Worm (Caenorhabditis elegans) whole organism, L3 larva: ENCODE measurements around the gene lin-26.

Experiments used
- aly-2 ChIP-seq: fragments of 150-350 bp; optimal IDR thresholded peaks from 2 replicates; lab custom pipeline; 2014; ENCODE audit warnings: missing biosample characterization, missing genetic modification characterization
- ama-1 ChIP-seq: fragments of 150-350 bp; optimal IDR thresholded peaks from 2 replicates; lab custom pipeline; 2018
- ceh-16 ChIP-seq: sonication (generic microtip); optimal IDR thresholded peaks from 2 replicates; lab custom pipeline; 2017; ENCODE audit warnings: missing biosample characterization, missing genetic modification characterization
- ceh-28 ChIP-seq: fragments of 150-350 bp; optimal IDR thresholded peaks from 2 replicates; lab custom pipeline; 2014; ENCODE audit warnings: missing biosample characterization, missing genetic modification reagents, missing genetic modification characterization
- ceh-82 ChIP-seq: fragments of 150-350 bp; optimal IDR thresholded peaks from 2 replicates; lab custom pipeline; 2014; ENCODE audit warnings: missing biosample characterization, missing genetic modification characterization
- ceh-9 ChIP-seq: sonication (generic microtip); optimal IDR thresholded peaks from 2 replicates; lab custom pipeline; 2018; ENCODE audit warnings: missing biosample characterization, missing genetic modification characterization
- elt-1 ChIP-seq: fragments of 150-350 bp; optimal IDR thresholded peaks from 2 replicates; lab custom pipeline; 2014; ENCODE audit warnings: missing biosample characterization, missing genetic modification characterization
- elt-2 ChIP-seq: sonication (generic microtip); optimal IDR thresholded peaks from 2 replicates; lab custom pipeline; 2016; ENCODE audit warnings: missing genetic modification reagents, mild to moderate bottlenecking, missing genetic modification characterization, missing compliant biosample characterization
- elt-3 ChIP-seq, 3 experiments: fragments of 150-350 bp in 1 of 3; sonication (generic microtip) in 2 of 3; optimal IDR thresholded peaks; 2 replicates in 2 of 3; 4 replicates in 1 of 3; lab custom pipeline; 2014 to 2017; ENCODE audit warnings: missing biosample characterization in 3 of 3, missing genetic modification characterization in 3 of 3
- eor-1 ChIP-seq, 2 experiments: fragments of 150-350 bp; optimal IDR thresholded peaks; 2 replicates each; lab custom pipeline; 2014 to 2018; ENCODE audit warnings: missing biosample characterization in 2 of 2, missing genetic modification characterization in 2 of 2
- fkh-10 ChIP-seq: sonication (generic microtip); optimal IDR thresholded peaks from 2 replicates; lab custom pipeline; 2017; ENCODE audit warnings: missing biosample characterization, missing genetic modification reagents, missing genetic modification characterization
- fkh-2 ChIP-seq: fragments of 150-350 bp; optimal IDR thresholded peaks from 2 replicates; lab custom pipeline; 2014; ENCODE audit warnings: missing biosample characterization, missing genetic modification reagents, missing genetic modification characterization
- fos-1 ChIP-seq: fragments of 150-350 bp; optimal IDR thresholded peaks from 2 replicates; lab custom pipeline; 2014; ENCODE audit warnings: missing biosample characterization, missing genetic modification characterization
- hmg-11 ChIP-seq: sonication (generic microtip); optimal IDR thresholded peaks from 2 replicates; lab custom pipeline; 2016; ENCODE audit warnings: missing genetic modification characterization, missing compliant biosample characterization
- jun-1 ChIP-seq: fragments of 150-350 bp; optimal IDR thresholded peaks from 2 replicates; lab custom pipeline; 2014; ENCODE audit warnings: missing biosample characterization, missing genetic modification reagents, missing genetic modification characterization
- lin-15B ChIP-seq: fragments of 150-350 bp; optimal IDR thresholded peaks from 2 replicates; lab custom pipeline; 2014; ENCODE audit warnings: missing biosample characterization, missing genetic modification characterization
- lin-39 ChIP-seq: fragments of 150-350 bp; optimal IDR thresholded peaks from 2 replicates; lab custom pipeline; 2018; ENCODE audit warnings: missing biosample characterization, missing genetic modification reagents, missing genetic modification characterization
- lsy-12 ChIP-seq: sonication (generic microtip); optimal IDR thresholded peaks from 2 replicates; lab custom pipeline; 2016; ENCODE audit warnings: mild to moderate bottlenecking, missing genetic modification characterization, missing compliant biosample characterization
- mdl-1 ChIP-seq: fragments of 150-350 bp; optimal IDR thresholded peaks from 2 replicates; lab custom pipeline; 2014; ENCODE audit warnings: missing biosample characterization, missing genetic modification characterization
- nfya-1 ChIP-seq: sonication (generic microtip); optimal IDR thresholded peaks from 2 replicates; lab custom pipeline; 2017; ENCODE audit warnings: missing genetic modification characterization, mild to moderate bottlenecking, missing compliant biosample characterization, antibody characterized with exemption, moderate library complexity; ENCODE audit not compliant: insufficient read depth
- nhr-23 ChIP-seq: fragments of 150-350 bp; optimal IDR thresholded peaks from 2 replicates; lab custom pipeline; 2014; ENCODE audit warnings: missing biosample characterization, missing genetic modification reagents, missing genetic modification characterization
- nhr-25 ChIP-seq: sonication (generic microtip); optimal IDR thresholded peaks from 2 replicates; lab custom pipeline; 2017; ENCODE audit warnings: missing biosample characterization, missing genetic modification characterization
- nhr-28 ChIP-seq: fragments of 150-350 bp; optimal IDR thresholded peaks from 2 replicates; lab custom pipeline; 2014; ENCODE audit warnings: missing biosample characterization, missing genetic modification characterization
- nhr-43 ChIP-seq: sonication (generic microtip); optimal IDR thresholded peaks from 2 replicates; lab custom pipeline; 2016; ENCODE audit warnings: mild to moderate bottlenecking, missing genetic modification characterization, missing compliant biosample characterization; ENCODE audit not compliant: poor library complexity, severe bottlenecking
- nhr-67 ChIP-seq: fragments of 150-350 bp; optimal IDR thresholded peaks from 2 replicates; lab custom pipeline; 2014; ENCODE audit warnings: missing biosample characterization, missing genetic modification characterization
- nhr-76 ChIP-seq: fragments of 150-350 bp; sonication (generic microtip); optimal IDR thresholded peaks from 5 replicates; lab custom pipeline; 2014; ENCODE audit warnings: missing biosample characterization, missing genetic modification characterization
- pha-4 ChIP-seq: fragments of 150-350 bp; optimal IDR thresholded peaks from 2 replicates; lab custom pipeline; 2014; ENCODE audit warnings: missing biosample characterization, missing genetic modification reagents, missing genetic modification characterization
- pqm-1 ChIP-seq: fragments of 150-350 bp; optimal IDR thresholded peaks from 2 replicates; lab custom pipeline; 2017; ENCODE audit warnings: missing biosample characterization, missing genetic modification characterization, inconsistent platforms
- sea-2 ChIP-seq: fragments of 150-350 bp; sonication (generic microtip); optimal IDR thresholded peaks from 4 replicates; lab custom pipeline; 2014; ENCODE audit warnings: missing biosample characterization, missing genetic modification reagents, missing genetic modification characterization
- skn-1 ChIP-seq: fragments of 150-350 bp; optimal IDR thresholded peaks from 2 replicates; lab custom pipeline; 2014; ENCODE audit warnings: missing biosample characterization, missing genetic modification characterization
- snpc-4 ChIP-seq: fragments of 150-350 bp; optimal IDR thresholded peaks from 2 replicates; lab custom pipeline; 2014; ENCODE audit warnings: missing biosample characterization, missing genetic modification characterization
- tbx-2 ChIP-seq: sonication (generic microtip); optimal IDR thresholded peaks from 2 replicates; lab custom pipeline; 2016; ENCODE audit warnings: mild to moderate bottlenecking, missing genetic modification characterization, missing compliant biosample characterization
- zag-1 ChIP-seq: fragments of 150-350 bp; optimal IDR thresholded peaks from 2 replicates; lab custom pipeline; 2014; ENCODE audit warnings: missing biosample characterization, missing genetic modification characterization
- ztf-11 ChIP-seq: fragments of 150-350 bp; optimal IDR thresholded peaks from 2 replicates; lab custom pipeline; 2014; ENCODE audit warnings: missing biosample characterization, missing genetic modification characterization

The lin-26 gene

DNA sequence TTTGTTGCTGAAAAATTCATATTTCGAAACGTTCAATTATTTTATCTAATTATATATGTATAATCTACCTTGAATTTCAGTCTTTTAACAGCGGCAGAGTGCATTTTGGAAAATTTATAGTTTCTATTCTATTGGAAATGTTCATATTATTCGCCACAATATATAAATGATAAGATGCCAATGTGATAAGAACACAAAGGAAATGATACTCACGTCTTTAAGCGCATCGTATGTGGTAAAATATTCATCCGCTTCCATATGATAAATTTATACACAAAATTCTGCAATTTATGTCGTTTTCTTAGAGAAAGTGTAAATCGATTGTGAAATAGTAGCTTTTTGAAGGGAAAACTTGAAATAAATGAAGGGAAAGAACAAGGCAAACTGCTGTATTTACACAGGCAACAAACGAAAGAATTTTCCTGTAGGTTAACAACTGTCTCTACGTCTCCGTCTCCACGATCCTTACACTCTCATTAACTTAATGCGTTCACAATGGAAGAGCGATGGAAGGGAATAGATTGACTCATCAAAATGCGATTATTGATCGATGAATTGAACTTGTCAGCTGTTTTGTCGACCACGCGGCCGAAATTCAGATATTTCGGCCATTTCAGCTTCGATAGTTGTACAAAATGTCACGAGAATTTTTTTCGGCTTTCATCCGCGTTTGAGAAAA lies 19.9 kb upstream of the lin-26 start, which contains the start of gene alfa-1 (continued):
- peak; percentile 70 for TF ChIP-seq pqm-1 (tag; lab: Kevin White, UChicago)
- TF ChIP-seq ztf-11, result no peak
- TF ChIP-seq ceh-28 (tag; lab: Kevin White, UChicago), result peak; percentile 11
- TF ChIP-seq nhr-76, result no peak
- TF ChIP-seq lsy-12, result no peak
- TF ChIP-seq mdl-1 (tag; lab: Kevin White, UChicago), result no peak
- TF ChIP-seq elt-2, result peak; percentile 84

DNA sequence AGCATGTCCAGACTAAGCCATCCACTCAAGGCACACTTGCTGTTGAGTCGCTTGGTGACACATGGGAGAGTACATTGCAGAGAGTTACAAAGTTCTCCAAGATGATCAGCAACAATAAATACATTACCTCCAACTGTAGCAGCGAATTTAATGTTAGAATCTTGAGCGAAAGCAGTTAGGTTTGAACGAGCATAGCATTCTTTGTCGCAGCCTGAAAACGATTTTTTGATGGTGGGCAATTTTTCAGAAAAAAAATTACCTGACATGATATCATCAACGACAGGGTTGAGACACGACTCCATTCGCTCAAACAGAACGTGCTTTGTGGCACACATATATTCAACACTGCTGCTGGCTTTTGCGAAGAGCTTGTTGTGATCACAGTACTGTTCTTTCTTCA lies 19.0 kb upstream of the lin-26 start:
- TF ChIP-seq nhr-67 (tag; lab: Kevin White, UChicago), result no peak
- TF ChIP-seq elt-2, result no peak
- TF ChIP-seq zag-1 (tag; lab: Kevin White, UChicago), result no peak
- no peak for TF ChIP-seq tbx-2 (tag; lab: Kevin White, UChicago)
- TF ChIP-seq elt-3 (tag; optimal IDR thresholded peaks at IDR 0.05; lab: Kevin White, UChicago), result no peak
- no peak for TF ChIP-seq nhr-43 (tag; lab: Kevin White, UChicago)
- no peak for TF ChIP-seq nfya-1 (tag; lab: Kevin White, UChicago)
- no peak for TF ChIP-seq pqm-1 (tag; lab: Kevin White, UChicago)

DNA sequence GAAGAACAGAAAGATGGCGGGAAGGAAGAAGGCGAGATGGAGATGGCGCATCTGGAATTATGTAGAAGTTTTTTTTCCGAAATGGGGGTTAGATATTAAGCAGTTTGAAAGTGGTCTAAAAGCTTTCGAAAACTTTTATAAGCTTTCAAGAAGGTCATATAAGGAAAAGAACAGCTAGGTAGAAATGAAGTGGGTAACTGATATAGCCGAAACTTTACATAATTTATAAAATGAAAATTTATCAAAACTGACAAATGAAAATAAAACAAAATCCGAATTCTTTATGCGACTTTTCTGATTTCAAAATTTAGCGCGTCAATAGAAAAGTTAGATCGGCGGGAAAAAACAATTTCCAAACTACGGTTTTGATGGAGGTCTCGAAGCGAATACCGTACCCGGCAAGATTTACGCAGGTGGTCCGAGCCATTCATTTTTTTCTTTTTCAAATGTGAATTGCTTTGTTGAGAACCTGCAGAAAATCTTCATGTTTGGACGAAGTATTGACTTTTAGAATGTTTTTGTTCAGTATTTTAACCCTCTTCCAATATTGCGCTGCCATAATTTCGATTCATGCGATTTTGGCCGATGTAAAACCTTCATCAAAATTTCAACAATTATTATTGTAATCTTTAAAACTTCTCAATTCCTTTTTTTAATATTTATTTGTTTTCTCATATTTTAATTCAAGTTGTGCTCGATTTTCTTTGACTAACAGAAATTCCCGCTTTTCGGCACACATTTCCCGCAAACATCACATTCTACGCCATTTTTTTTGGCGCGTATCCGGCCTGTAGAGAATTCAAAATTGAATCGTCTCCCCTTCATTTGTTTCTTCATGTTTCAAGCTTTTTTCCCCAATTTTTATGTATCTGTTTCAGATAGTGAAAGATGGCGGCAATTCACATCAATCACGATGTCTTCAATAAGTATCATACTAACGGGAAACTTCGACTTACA lies 18.0 kb upstream of the lin-26 start, which contains the start of the genes F18A1.7 and rpa-1:
Gene F18A1.7 (minus strand): TSS at position 51 of the 957 bp plus-strand sequence.
Gene rpa-1 (plus strand): TSS at position 879 of the 957 bp plus-strand sequence.
- TF ChIP-seq sea-2 (GFP tag; lab: Kevin White, UChicago), result no peak
- TF ChIP-seq lin-39 (tag; lab: Kevin White, UChicago), result no peak
- TF ChIP-seq nfya-1 (tag; lab: Kevin White, UChicago), result peak; percentile 15
- TF ChIP-seq pha-4 (tag; lab: Kevin White, UChicago), result peak; percentile 54

DNA sequence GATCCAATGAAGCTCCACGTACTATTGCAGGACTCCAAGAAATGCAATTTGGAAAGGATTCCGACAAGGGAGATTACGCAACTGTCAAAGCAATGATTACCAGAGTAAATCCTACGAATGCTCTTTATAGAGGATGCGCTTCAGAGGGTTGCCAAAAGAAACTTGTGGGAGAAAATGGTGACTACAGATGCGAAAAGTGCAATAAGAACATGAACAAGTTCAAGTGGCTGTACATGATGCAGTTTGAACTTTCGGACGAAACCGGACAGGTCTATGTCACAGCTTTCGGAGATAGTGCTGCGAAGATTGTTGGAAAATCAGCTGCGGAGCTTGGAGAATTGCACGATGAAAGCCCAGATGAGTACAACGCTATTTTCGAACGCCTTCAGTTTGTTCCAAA lies 15.7 kb upstream of the lin-26 start:
- TF ChIP-seq skn-1 (tag; lab: Kevin White, UChicago), result no peak
- TF ChIP-seq nfya-1 (tag; lab: Kevin White, UChicago), result no peak

DNA sequence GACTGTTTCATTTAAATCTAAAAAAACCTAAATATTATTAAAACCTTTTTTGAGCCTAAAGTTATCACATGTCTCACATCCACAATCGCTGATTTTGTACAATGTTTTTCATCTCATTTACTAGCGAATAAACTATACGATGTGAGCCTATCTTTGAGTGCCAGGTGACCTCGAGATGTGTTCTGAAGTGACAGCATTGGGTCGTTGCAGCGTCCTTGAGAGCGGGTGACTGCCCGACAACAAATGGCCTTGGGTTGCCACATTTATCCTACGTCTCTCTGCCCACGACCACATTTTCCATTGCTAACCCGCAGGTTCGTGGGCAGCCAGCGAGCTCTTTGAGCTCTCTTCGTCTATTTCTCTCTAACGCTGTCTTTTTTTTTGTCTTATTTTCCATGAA lies 15.0 kb upstream of the lin-26 start, which contains the start of gene lir-2:
Gene lir-2 (plus strand): TSS at position 301 of the 400 bp plus-strand sequence.
- TF ChIP-seq eor-1 (tag; optimal IDR thresholded peaks at IDR 0.05; lab: Kevin White, UChicago) (no peak), mdl-1 (tag; lab: Kevin White, UChicago) (no peak), nhr-76 (no peak), ceh-16 (tag; lab: Kevin White, UChicago) (no peak), nhr-25 (tag; lab: Kevin White, UChicago) (peak; percentile 66)

ce11 chrII:7669409-7669808 lies 12.6 kb upstream of the lin-26 start:
- TF ChIP-seq sea-2 (GFP tag; lab: Kevin White, UChicago), result no peak
- TF ChIP-seq nhr-25 (tag; lab: Kevin White, UChicago), result peak; percentile 20
- TF ChIP-seq lsy-12, result no peak
- TF ChIP-seq lin-15B (tag; lab: Kevin White, UChicago), result peak; percentile 46
- TF ChIP-seq mdl-1 (tag; lab: Kevin White, UChicago), result no peak
- peak; percentile 9 for TF ChIP-seq fkh-10 (GFP tag; lab: Kevin White, UChicago)
- no peak for TF ChIP-seq ceh-28 (tag; lab: Kevin White, UChicago)
- TF ChIP-seq nhr-23, result no peak
- TF ChIP-seq ceh-9 (tag; lab: Kevin White, UChicago), result no peak
- TF ChIP-seq fos-1 (tag; lab: Kevin White, UChicago), result no peak
- no peak for TF ChIP-seq ztf-11
- TF ChIP-seq aly-2, result no peak
- TF ChIP-seq jun-1 (tag; lab: Kevin White, UChicago), result no peak
- TF ChIP-seq elt-2, result peak; percentile 14
- no peak for TF ChIP-seq elt-1
- no peak for TF ChIP-seq nhr-28 (tag; lab: Kevin White, UChicago)
- no peak for TF ChIP-seq fkh-2 (tag; lab: Kevin White, UChicago)
- TF ChIP-seq lin-39 (tag; lab: Kevin White, UChicago), result peak; percentile 58
- TF ChIP-seq ceh-82 (tag; lab: Kevin White, UChicago), result no peak
- peak; percentile 71 for TF ChIP-seq nfya-1 (tag; lab: Kevin White, UChicago)
- peak; percentile 66 for TF ChIP-seq snpc-4 (tag; lab: Kevin White, UChicago)
- no peak for TF ChIP-seq pqm-1 (tag; lab: Kevin White, UChicago)
- no peak for TF ChIP-seq nhr-76
- no peak for TF ChIP-seq ama-1 (lab: Kevin White, UChicago)
- peak; percentile 45 for TF ChIP-seq pha-4 (tag; lab: Kevin White, UChicago)
- peak; percentile 74 for TF ChIP-seq hmg-11 (tag; lab: Kevin White, UChicago)
